Fruit fly (Drosophila melanogaster): ENCODE results near the gene Alp11.
A peak's percentile ranks its signal among the peaks of the same experiment; 100 is the strongest.

Alp11 gene

dm6 chrX:15618953-15619630 lies 31.6 kb downstream of the Alp11 start (continued):
- TF ChIP-seq Fer3 (tag; optimal IDR thresholded peaks at IDR 0.05) (peak; percentile 71), Poxn (GFP tag; IDR thresholded peaks at IDR 0.05) (no peak), Hand (GFP tag; optimal IDR thresholded peaks at IDR 0.05) (peak; percentile 30), CG30431 (GFP tag; optimal IDR thresholded peaks at IDR 0.05) (peak; percentile 79), emc (GFP tag; optimal IDR thresholded peaks at IDR 0.05) (peak; percentile 45), CG12744 (GFP tag; optimal IDR thresholded peaks at IDR 0.05) (no peak), pan (optimal IDR thresholded peaks at IDR 0.05) (no peak), pan (GFP tag; optimal IDR thresholded peaks at IDR 0.05 in 1 of 2, IDR thresholded peaks at IDR 0.05 in 1 of 2) (peak in 1 of 2 experiments; percentile 73), en (GFP tag; optimal IDR thresholded peaks at IDR 0.05) (peak; percentile 43), fd3F (GFP tag; optimal IDR thresholded peaks at IDR 0.05) (peak; percentile 62), CG12769 (tag; optimal IDR thresholded peaks at IDR 0.05) (peak; percentile 80), sima (GFP tag; optimal IDR thresholded peaks at IDR 0.05) (peak; percentile 63), ase (GFP tag; IDR thresholded peaks at IDR 0.05) (peak; percentile 80; the same call in 2 of the 3 replicates), slou (GFP tag; optimal IDR thresholded peaks at IDR 0.05) (peak; percentile 6), Meics (GFP tag; optimal IDR thresholded peaks at IDR 0.05) (peak; percentile 79), CG12155 (GFP tag; optimal IDR thresholded peaks at IDR 0.05) (peak; percentile 76), croc (GFP tag; conservative IDR thresholded peaks at IDR 0.05) (peak; percentile 59; the same call in 2 of the 3 replicates), oc (tag; optimal IDR thresholded peaks at IDR 0.05) (peak; percentile 78), NfI (GFP tag; optimal IDR thresholded peaks at IDR 0.05) (peak; percentile 84), ham (GFP tag; IDR thresholded peaks at IDR 0.05) (0 out of 2 replicates have a peak, but pooled peaks have one; percentile 24), HLH54F (GFP tag; optimal IDR thresholded peaks at IDR 0.05) (peak; percentile 59), gem (tag; optimal IDR thresholded peaks at IDR 0.05) (peak; percentile 86), CG2116 (GFP tag; optimal IDR thresholded peaks at IDR 0.05) (peak; percentile 15), Oli (tag; optimal IDR thresholded peaks at IDR 0.05) (peak; percentile 85), pita (GFP tag; optimal IDR thresholded peaks at IDR 0.05) (no peak), Mrtf (GFP tag; IDR thresholded peaks at IDR 0.05) (peak; percentile 77), CG8388 (GFP tag; optimal IDR thresholded peaks at IDR 0.05) (peak; percentile 78), Sox100B (GFP tag; optimal IDR thresholded peaks at IDR 0.05) (peak; percentile 69), CG2712 (tag; optimal IDR thresholded peaks at IDR 0.05) (peak; percentile 85), Usf (GFP tag; optimal IDR thresholded peaks at IDR 0.05) (peak; percentile 50), CG1603 (tag; optimal IDR thresholded peaks at IDR 0.05) (peak; percentile 79), jing (GFP tag; optimal IDR thresholded peaks at IDR 0.05) (peak; percentile 79), chinmo (GFP tag; IDR thresholded peaks at IDR 0.05; ENCODE audit: partially characterized antibody) (no peak), otp (GFP tag; IDR thresholded peaks at IDR 0.05) (peak; percentile 80; the same call in 2 of the 3 replicates), ATbp (GFP tag; optimal IDR thresholded peaks at IDR 0.05) (peak; percentile 81), kah (GFP tag; optimal IDR thresholded peaks at IDR 0.05) (peak; percentile 61), CG6272 (GFP tag; IDR thresholded peaks at IDR 0.05) (peak; percentile 67), CG2889 (GFP tag; IDR thresholded peaks at IDR 0.05) (peak; percentile 71), NC2β (GFP tag; optimal IDR thresholded peaks at IDR 0.05) (peak; percentile 33), CG10267 (tag; optimal IDR thresholded peaks at IDR 0.05) (peak; percentile 53), CG33557 (GFP tag; optimal IDR thresholded peaks at IDR 0.05) (peak; percentile 57), disco-r (GFP tag; optimal IDR thresholded peaks at IDR 0.05) (peak; percentile 25), Bgb (GFP tag; IDR thresholded peaks at IDR 0.05; ENCODE audit: partially characterized antibody) (no peak), Dp (GFP tag; optimal IDR thresholded peaks at IDR 0.05) (no peak), CG10565 (GFP tag; optimal IDR thresholded peaks at IDR 0.05) (no peak), CG6689 (GFP tag; IDR thresholded peaks at IDR 0.05) (peak; percentile 84), Mes4 (GFP tag; optimal IDR thresholded peaks at IDR 0.05) (peak; percentile 53), Max (GFP tag; optimal IDR thresholded peaks at IDR 0.05) (no peak), CG15011 (GFP tag; optimal IDR thresholded peaks at IDR 0.05) (peak; percentile 45)

Measured in whole organism, embryonic.